Worm (Caenorhabditis elegans) whole organism, midembryonic: ENCODE results near the gene C47D12.5.
"Not testable (repeated sequence)": the region's sequence is repeated elsewhere in the genome, so short reads cannot be mapped to it uniquely, and the experiment has no call there.

Source experiments
- T22C8.4 ChIP-seq: fragments of 200-800 bp; sonication (Bioruptor generic); IDR thresholded peaks from 2 replicates; pipeline ENCODE4 v1.3.6; 2022; ENCODE audit warnings: missing genetic modification characterization, missing compliant biosample characterization
- cog-1 ChIP-seq: sonication (generic microtip); optimal IDR thresholded peaks from 2 replicates; lab custom pipeline; 2016; ENCODE audit warnings: missing genetic modification characterization, missing compliant biosample characterization
- flt-1 ChIP-seq: fragments of 200-800 bp; sonication (Bioruptor generic); IDR thresholded peaks from 2 replicates; pipeline ENCODE4 v1.3.6; 2022; ENCODE audit warnings: missing genetic modification characterization, missing compliant biosample characterization
- klf-2 ChIP-seq: fragments of 200-800 bp; sonication (Bioruptor generic); conservative IDR thresholded peaks from 2 replicates; pipeline ENCODE4 v1.3.6; 2022; ENCODE audit warnings: missing genetic modification reagents, missing genetic modification characterization, missing compliant biosample characterization
- med-1 ChIP-seq: sonication (generic microtip); optimal IDR thresholded peaks from 2 replicates; lab custom pipeline; 2017; ENCODE audit warnings: missing genetic modification characterization, mild to moderate bottlenecking, missing compliant biosample characterization, antibody characterized with exemption, missing genetic modification reagents; ENCODE audit not compliant: insufficient read depth
- ref-1 ChIP-seq: fragments of 200-800 bp; sonication (Bioruptor generic); conservative IDR thresholded peaks from 2 replicates; pipeline ENCODE4 v1.3.6; 2022; ENCODE audit warnings: missing genetic modification reagents, missing genetic modification characterization, missing compliant biosample characterization
- tab-1 ChIP-seq: fragments of 200-800 bp; sonication (Bioruptor generic); IDR thresholded peaks from 2 replicates; pipeline ENCODE4 v1.3.6; 2022; ENCODE audit warnings: missing genetic modification characterization, missing compliant biosample characterization
- ztf-23 ChIP-seq: fragments of 200-800 bp; sonication (Bioruptor generic); IDR thresholded peaks from 2 replicates; pipeline ENCODE4 v1.3.6; 2022; ENCODE audit warnings: missing genetic modification reagents, missing genetic modification characterization, missing compliant biosample characterization
- ztf-29 ChIP-seq: fragments of 200-800 bp; sonication (Bioruptor generic); IDR thresholded peaks from 2 replicates; pipeline ENCODE4 v1.3.6; 2022; ENCODE audit warnings: missing genetic modification reagents, missing genetic modification characterization, missing compliant biosample characterization

Gene C47D12.5

DNA sequence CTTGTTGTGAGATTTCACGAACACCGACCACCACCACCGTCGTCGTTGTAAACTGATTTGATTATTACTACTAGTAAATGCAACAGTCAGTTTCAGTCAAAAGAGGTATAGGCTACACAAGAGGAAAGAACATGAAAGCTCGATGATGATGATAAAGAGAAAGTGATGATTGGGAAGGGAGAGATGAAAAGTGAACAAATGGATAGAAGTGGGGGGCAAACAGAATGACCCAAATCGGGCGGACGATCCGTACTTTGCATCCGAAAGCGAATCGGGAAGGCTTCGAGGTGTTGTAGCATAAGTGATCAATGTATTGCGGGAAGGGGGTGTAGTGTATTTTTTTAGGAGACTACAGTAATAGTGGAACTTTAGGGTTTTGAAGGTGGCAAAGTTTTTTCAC, 25.7 kb upstream of the C47D12.5 start:
- TF ChIP-seq tab-1 (GFP tag; lab: Robert Waterston, UW), result no peak
- no peak for TF ChIP-seq ztf-23 (GFP tag; lab: Robert Waterston, UW)
- TF ChIP-seq med-1 (GFP tag; lab: Kevin White, UChicago), result no peak
- TF ChIP-seq T22C8.4, result no peak
- TF ChIP-seq flt-1 (GFP tag; lab: Robert Waterston, UW), result no peak
- no peak for TF ChIP-seq ztf-29 (GFP tag; lab: Robert Waterston, UW)
- TF ChIP-seq cog-1, result no peak
- no peak for TF ChIP-seq ref-1 (GFP tag; lab: Robert Waterston, UW)
- no peak for TF ChIP-seq klf-2 (GFP tag; lab: Robert Waterston, UW)

DNA sequence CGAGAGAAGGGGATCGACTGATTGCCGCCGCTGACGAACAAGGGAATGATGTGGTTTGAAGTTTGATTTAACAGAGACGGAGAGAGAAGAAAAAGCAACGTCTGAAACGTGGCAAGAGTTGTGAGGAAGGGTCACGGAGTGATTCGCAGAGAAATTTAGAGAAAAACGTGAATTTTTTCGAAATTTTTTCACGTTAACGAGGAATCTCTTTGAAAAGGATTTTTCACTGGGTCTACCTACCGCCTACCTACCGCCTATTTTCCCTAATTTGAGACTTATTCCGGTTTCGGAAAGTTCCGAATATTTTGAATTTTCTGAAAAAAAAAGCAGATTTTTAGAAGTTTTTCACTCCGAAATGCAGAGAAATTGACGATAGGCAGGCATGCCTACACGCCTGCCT, 24.4 kb upstream of the C47D12.5 start, which contains the start of gene fcmt-1:
TSS of gene fcmt-1 (minus strand) at position 101 of the 400 bp plus-strand sequence.
- TF ChIP-seq flt-1 (GFP tag; lab: Robert Waterston, UW) (no peak), ztf-29 (GFP tag; lab: Robert Waterston, UW) (no peak)

DNA sequence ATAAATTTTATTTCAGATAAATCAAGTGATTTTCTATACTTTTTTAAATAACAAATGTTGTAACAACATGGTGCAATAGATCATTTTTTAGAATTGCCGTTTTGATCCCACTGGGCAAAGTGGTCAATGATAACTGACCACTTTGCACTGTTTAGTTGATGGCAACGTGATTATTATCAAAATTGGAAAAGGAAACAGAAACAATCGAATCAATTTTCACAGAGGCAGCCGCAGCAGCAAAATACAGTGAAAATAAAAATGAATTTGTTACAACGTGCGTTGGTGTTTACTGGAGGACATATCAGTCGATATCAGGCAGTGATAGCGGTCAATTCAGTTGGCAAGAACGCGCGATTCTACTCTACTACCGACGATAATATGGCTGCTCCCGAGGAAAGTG, 20.7 kb upstream of the C47D12.5 start, which contains the start of gene VF13D12L.3:
TSS of gene VF13D12L.3 (plus strand) at position 223 of the 400 bp plus-strand sequence.
- TF ChIP-seq flt-1 (GFP tag; lab: Robert Waterston, UW) (no peak), ref-1 (GFP tag; lab: Robert Waterston, UW) (no peak), ztf-23 (GFP tag; lab: Robert Waterston, UW) (no peak), med-1 (GFP tag; lab: Kevin White, UChicago) (no peak), cog-1 (no peak), ztf-29 (GFP tag; lab: Robert Waterston, UW) (no peak), klf-2 (GFP tag; lab: Robert Waterston, UW) (no peak), T22C8.4 (no peak), tab-1 (GFP tag; lab: Robert Waterston, UW) (no peak)

DNA sequence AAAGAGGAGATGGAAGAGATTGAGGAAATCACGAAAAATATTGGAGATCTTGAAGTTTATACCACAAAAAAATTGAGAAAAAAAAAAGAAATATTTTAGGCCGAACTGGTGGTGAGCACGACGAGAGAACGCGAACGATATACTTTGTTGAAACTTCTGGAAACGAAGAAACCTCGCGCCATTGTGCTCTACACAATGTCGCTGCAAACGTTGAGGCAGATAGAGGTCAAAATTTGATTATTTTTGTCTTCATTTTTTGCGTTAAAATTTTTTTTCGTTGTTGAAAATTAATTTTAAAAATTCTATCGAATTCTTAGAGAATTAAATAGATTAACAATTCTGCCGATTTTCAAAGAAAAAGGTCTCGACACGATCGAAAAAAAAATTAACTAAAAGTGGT, 15.6 kb upstream of the C47D12.5 start:
- TF ChIP-seq flt-1 (GFP tag; lab: Robert Waterston, UW) (no peak), med-1 (GFP tag; lab: Kevin White, UChicago) (no peak), cog-1 (no peak), ztf-23 (GFP tag; lab: Robert Waterston, UW) (no peak), T22C8.4 (no peak), ztf-29 (GFP tag; lab: Robert Waterston, UW) (no peak), ref-1 (GFP tag; lab: Robert Waterston, UW) (no peak), klf-2 (GFP tag; lab: Robert Waterston, UW) (no peak), tab-1 (GFP tag; lab: Robert Waterston, UW) (no peak)

DNA sequence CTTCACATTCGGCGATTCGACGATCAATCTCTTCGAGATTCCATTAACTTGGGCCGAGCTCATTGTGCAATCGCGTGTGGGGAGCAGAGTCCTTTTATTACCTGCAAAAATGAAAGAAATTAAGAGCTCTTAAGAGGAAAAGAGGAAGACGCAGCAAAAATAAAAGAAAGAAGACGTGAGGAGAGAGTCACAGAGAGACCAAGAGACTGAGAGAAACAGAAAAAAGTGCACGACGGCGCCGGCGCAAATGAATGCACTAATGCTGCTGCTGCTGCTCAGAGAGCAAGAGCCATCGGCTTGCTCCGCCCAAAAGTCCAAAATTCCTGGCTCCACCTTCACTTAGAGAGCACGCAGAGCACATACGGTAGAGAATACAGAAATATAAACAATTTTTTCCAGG, 15.1 kb upstream of the C47D12.5 start, which contains the start of gene inos-1:
TSS of gene inos-1 (minus strand) at position 101 of the 400 bp plus-strand sequence.
- TF ChIP-seq flt-1 (GFP tag; lab: Robert Waterston, UW) (no peak), med-1 (GFP tag; lab: Kevin White, UChicago) (no peak), ztf-23 (GFP tag; lab: Robert Waterston, UW) (no peak), klf-2 (GFP tag; lab: Robert Waterston, UW) (no peak), cog-1 (no peak), tab-1 (GFP tag; lab: Robert Waterston, UW) (no peak)

DNA sequence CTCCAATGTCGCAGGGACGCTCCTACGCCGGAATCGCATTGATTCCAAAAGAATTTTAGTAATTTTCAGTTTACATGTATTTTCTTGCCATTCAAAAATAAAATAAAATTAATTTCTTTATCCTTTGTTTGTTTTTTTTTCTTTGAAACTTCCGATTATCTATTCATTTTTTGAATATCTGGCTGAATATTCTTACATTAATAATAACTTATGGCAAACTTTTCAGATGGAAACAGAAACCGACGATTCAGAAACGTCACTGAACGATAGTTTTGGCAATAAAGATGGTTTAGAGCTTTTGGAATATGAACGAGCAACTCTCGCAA, 10.8 kb upstream of the C47D12.5 start, which contains the start of gene xpf-1:
TSS of gene xpf-1 (plus strand) at position 227 of the 326 bp plus-strand sequence.
- TF ChIP-seq ztf-23 (GFP tag; lab: Robert Waterston, UW), result no peak
- TF ChIP-seq ref-1 (GFP tag; lab: Robert Waterston, UW), result no peak
- TF ChIP-seq ztf-29 (GFP tag; lab: Robert Waterston, UW), result no peak
- TF ChIP-seq klf-2 (GFP tag; lab: Robert Waterston, UW), result no peak
- no peak for TF ChIP-seq flt-1 (GFP tag; lab: Robert Waterston, UW)
- TF ChIP-seq tab-1 (GFP tag; lab: Robert Waterston, UW), result no peak

DNA sequence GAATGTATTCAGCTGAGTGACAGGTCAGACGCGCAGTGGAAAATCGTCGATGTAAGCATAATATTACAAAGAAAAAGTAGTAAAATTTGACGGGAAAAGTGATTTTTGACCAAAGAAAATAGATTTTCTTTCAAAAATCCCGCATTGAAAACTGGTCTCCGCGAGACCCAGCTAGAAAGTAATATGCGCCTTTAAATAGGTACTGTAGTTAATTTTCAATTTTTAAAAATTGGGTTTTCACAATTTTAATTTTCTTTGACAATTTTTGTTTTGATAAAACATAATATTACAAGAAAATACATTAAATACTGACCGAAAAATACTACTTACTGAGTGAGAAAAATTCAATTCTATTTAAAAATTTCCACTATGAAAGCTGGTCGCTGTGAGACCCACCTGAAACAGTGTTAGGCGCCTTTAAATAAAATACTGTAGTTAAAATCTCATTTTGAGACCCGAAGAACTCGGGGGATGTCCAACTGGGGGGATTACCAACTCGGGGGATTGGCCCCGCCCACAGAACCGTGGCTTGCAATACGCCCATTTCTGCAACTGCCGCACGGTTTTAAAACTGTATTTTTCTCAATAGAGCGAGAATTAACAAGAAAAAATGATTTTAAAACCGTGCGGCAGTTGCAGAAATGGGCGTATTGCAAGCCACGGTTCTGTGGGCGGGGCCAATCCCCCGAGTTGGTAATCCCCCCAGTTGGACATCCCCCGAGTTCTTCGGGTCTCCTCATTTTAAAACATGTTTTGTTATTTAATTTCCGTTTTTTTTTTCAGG, 10.3 kb upstream of the C47D12.5 start, which contains the start of gene tars-1:
TSS of gene tars-1 (minus strand) at position 497 of the 784 bp plus-strand sequence.
- not testable (repeated sequence) for TF ChIP-seq flt-1, klf-2, ztf-29 (GFP tag; lab: Robert Waterston, UW)

DNA sequence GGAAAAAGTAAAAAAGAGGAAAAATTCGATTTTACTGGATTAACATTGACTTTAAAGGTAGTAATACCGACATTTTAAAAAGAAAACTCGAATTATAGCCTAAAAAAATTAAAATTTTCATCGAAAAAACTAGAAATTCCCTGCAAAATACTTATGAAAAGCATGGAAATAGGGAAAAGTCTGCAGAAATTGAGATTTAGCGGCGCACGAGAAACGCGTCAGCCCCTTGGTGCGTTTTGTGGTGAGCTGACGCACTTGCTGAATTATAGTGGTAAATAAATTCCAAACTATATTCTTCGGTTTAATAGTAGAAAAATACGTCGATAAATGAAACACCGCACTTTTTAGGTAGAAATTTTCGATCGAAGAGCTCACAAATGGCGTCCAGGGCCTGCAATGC, 9.4 kb upstream of the C47D12.5 start:
- TF ChIP-seq cog-1 (no peak), T22C8.4 (no peak), ztf-23 (GFP tag; lab: Robert Waterston, UW) (peak; percentile 66; the same call in 1 of the 2 replicates)

DNA sequence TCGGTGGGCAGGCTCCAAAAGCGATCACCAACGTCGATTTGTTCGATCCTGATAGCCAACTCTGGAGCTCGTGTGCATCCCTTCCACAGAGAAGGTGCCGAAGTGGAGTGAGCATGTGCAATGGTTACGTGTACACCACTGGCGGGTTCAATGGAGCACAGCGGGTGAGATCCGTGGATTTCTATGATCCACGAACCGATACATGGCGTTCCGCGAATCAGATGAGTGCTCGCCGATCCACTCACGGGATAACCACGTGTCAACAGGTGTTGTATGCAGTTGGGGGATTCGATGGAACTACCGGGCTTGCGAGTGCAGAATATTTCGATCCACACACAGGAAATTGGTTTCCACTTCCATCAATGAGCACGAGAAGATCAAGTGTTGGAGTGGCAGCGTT, 5.8 kb upstream of the C47D12.5 start:
- no peak for TF ChIP-seq tab-1 (GFP tag; lab: Robert Waterston, UW)
- TF ChIP-seq med-1 (GFP tag; lab: Kevin White, UChicago), result no peak
- TF ChIP-seq ztf-29 (GFP tag; lab: Robert Waterston, UW), result no peak
- no peak for TF ChIP-seq klf-2 (GFP tag; lab: Robert Waterston, UW)
- no peak for TF ChIP-seq ztf-23 (GFP tag; lab: Robert Waterston, UW)
- TF ChIP-seq flt-1 (GFP tag; lab: Robert Waterston, UW), result no peak
- TF ChIP-seq cog-1, result no peak
- TF ChIP-seq T22C8.4, result no peak
- TF ChIP-seq ref-1 (GFP tag; lab: Robert Waterston, UW), result no peak

DNA sequence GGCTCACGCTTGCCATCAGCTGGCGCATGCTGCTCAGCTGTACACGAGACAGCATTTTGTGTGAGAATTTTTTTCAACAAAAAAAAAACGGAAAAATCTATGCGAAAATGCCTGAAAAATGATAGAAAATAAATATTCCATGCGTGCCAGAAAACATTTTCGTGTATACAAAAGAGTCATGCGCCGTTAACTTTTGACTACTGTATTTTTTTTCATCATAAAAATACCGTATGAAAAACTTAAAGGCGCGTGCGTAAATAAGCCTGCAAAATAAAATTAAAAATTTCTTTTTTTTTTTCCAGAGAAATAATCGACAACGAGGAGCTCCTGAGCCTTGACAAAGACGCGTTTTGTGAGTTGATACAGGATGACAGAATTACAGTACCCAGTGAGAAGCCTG, 4.9 kb upstream of the C47D12.5 start:
- no peak for TF ChIP-seq klf-2 (GFP tag; lab: Robert Waterston, UW)
- TF ChIP-seq cog-1, result no peak
- TF ChIP-seq ztf-29 (GFP tag; lab: Robert Waterston, UW), result no peak
- no peak for TF ChIP-seq tab-1 (GFP tag; lab: Robert Waterston, UW)
- no peak for TF ChIP-seq ref-1 (GFP tag; lab: Robert Waterston, UW)
- no peak for TF ChIP-seq ztf-23 (GFP tag; lab: Robert Waterston, UW)
- no peak for TF ChIP-seq T22C8.4
- TF ChIP-seq med-1 (GFP tag; lab: Kevin White, UChicago), result no peak
